Worm (Caenorhabditis elegans): ENCODE measurements around the gene C06E1.11.

DNA sequence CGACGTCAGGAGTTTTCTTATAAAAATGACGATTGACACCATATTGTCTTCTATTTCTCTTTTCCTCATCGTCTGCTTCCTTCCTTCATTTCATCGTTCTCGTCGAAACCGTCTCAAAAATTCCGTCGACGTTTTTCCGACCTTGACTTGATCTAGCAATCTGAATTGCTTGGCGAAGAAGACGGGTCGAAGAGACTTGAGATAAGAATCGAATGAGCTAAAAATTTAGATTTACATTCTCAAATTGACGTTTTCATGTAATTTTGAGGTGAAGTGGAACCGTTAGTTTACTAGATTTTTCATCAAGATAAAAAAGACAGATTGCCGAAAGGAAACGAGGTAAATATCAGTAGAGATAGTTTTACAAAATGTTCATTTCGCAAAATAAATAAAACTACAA, 39.0 kb downstream of the C06E1.11 start:
- no peak for TF ChIP-seq C34F6.9 (tag; optimal IDR thresholded peaks at IDR 0.05)
- no peak for TF ChIP-seq nhr-77 (tag; optimal IDR thresholded peaks at IDR 0.05)
- no peak for TF ChIP-seq lin-39 (tag; optimal IDR thresholded peaks at IDR 0.05)
- TF ChIP-seq nhr-12 (tag; optimal IDR thresholded peaks at IDR 0.05): no peak
- peak; percentile 22 for TF ChIP-seq egl-27 (tag; optimal IDR thresholded peaks at IDR 0.05)
- TF ChIP-seq lin-11 (tag; optimal IDR thresholded peaks at IDR 0.05): no peak

Data from whole organism, L2 larva.